Fruit fly (Drosophila melanogaster) S2 (cell line): ENCODE results near the gene cni.

Source experiments
- CG8478 ChIP-seq: fragments of >200 bp; optimal IDR thresholded peaks from 2 replicates; lab custom pipeline; 2018
- CTCF ChIP-seq, 2 experiments: fragments of >200 bp; optimal IDR thresholded peaks; 2 replicates each; lab custom pipeline; 2018

- TF ChIP-seq CTCF (optimal IDR thresholded peaks at IDR 0.05; lab: Kevin White, UChicago) (no peak), CG8478 (lab: Kevin White, UChicago) (no peak)
These were observed 15.2 kb upstream of the cni start, which contains the start of gene cact for dm6 chr2L:16325515-16326257.
